Worm (Caenorhabditis elegans) whole organism, early embryonic: ENCODE data around the gene fbf-2.

Experiments used
- B0310.2 ChIP-seq: sonication (generic microtip); optimal IDR thresholded peaks from 2 replicates; lab custom pipeline; 2016; ENCODE audit warnings: mild to moderate bottlenecking, missing genetic modification characterization, missing compliant biosample characterization
- F13C5.2 ChIP-seq: sonication (generic microtip); optimal IDR thresholded peaks from 2 replicates; lab custom pipeline; 2017; ENCODE audit warnings: mild to moderate bottlenecking, missing genetic modification characterization, inconsistent platforms, missing compliant biosample characterization
- aly-1 ChIP-seq: sonication (generic microtip); optimal IDR thresholded peaks from 2 replicates; lab custom pipeline; 2016; ENCODE audit warnings: missing genetic modification characterization, missing compliant biosample characterization
- ama-1 ChIP-seq: fragments of 150-350 bp; optimal IDR thresholded peaks from 2 replicates; lab custom pipeline; 2014
- ceh-13 ChIP-seq: fragments of 200-800 bp; sonication (Bioruptor generic); optimal IDR thresholded peaks from 2 replicates; lab custom pipeline; 2018; ENCODE audit warnings: mild to moderate bottlenecking, missing genetic modification characterization, missing compliant biosample characterization
- ceh-36 ChIP-seq: sonication (generic microtip); optimal IDR thresholded peaks from 2 replicates; lab custom pipeline; 2016; ENCODE audit warnings: missing genetic modification characterization, inconsistent platforms, missing compliant biosample characterization
- ets-7 ChIP-seq: sonication (generic microtip); optimal IDR thresholded peaks from 2 replicates; lab custom pipeline; 2016; ENCODE audit warnings: missing genotype, missing genetic modification characterization, missing compliant biosample characterization
- flt-1 ChIP-seq: fragments of 200-800 bp; sonication (Bioruptor generic); IDR thresholded peaks from 2 replicates; pipeline ENCODE4 v1.3.6; 2022; ENCODE audit warnings: missing genetic modification characterization, missing compliant biosample characterization
- hmbx-1 ChIP-seq: sonication (generic microtip); optimal IDR thresholded peaks from 2 replicates; lab custom pipeline; 2016; ENCODE audit warnings: mild to moderate bottlenecking, missing genetic modification characterization, missing compliant biosample characterization
- hmg-4 ChIP-seq: fragments of 200-800 bp; sonication (Bioruptor generic); optimal IDR thresholded peaks from 2 replicates; lab custom pipeline; 2018; ENCODE audit warnings: mild to moderate bottlenecking, missing genetic modification characterization, missing compliant biosample characterization
- hnd-1 ChIP-seq: sonication (generic microtip); optimal IDR thresholded peaks from 2 replicates; lab custom pipeline; 2016; ENCODE audit warnings: missing genetic modification characterization, missing compliant biosample characterization
- pes-1 ChIP-seq: fragments of 200-800 bp; sonication (Bioruptor generic); IDR thresholded peaks from 2 replicates; pipeline ENCODE4 v1.3.6; 2022; ENCODE audit warnings: missing genetic modification reagents, missing genetic modification characterization, missing compliant biosample characterization
- scrt-1 ChIP-seq: fragments of 200-800 bp; sonication (Bioruptor generic); IDR thresholded peaks from 2 replicates; pipeline ENCODE4 v1.3.6; 2022; ENCODE audit warnings: missing genetic modification characterization, missing compliant biosample characterization
- sea-1 ChIP-seq: fragments of 200-800 bp; sonication (Bioruptor generic); conservative IDR thresholded peaks from 2 replicates; pipeline ENCODE4 v1.3.6; 2022; ENCODE audit warnings: missing genetic modification characterization, missing compliant biosample characterization
- tbx-11 ChIP-seq: fragments of 200-800 bp; sonication (Bioruptor generic); IDR thresholded peaks from 2 replicates; pipeline ENCODE4 v1.3.6; 2022; ENCODE audit warnings: missing genetic modification characterization, missing compliant biosample characterization
- tbx-37 ChIP-seq: fragments of 200-800 bp; sonication (Bioruptor generic); conservative IDR thresholded peaks from 2 replicates; pipeline ENCODE4 v1.3.6; 2022; ENCODE audit warnings: missing genetic modification reagents, missing genetic modification characterization, missing compliant biosample characterization
- tra-4 ChIP-seq: sonication (generic microtip); optimal IDR thresholded peaks from 2 replicates; lab custom pipeline; 2017; ENCODE audit warnings: missing genetic modification characterization, missing compliant biosample characterization

Gene fbf-2

ce11 chrII:6091380-6091779, at the start of gene fbf-2, which contains the start of gene nspg-3:
Gene fbf-2 (minus strand): TSS chrII:6091480.
Gene nspg-3 (plus strand): TSS chrII:6091767.
- TF ChIP-seq ceh-36 (tag; lab: Kevin White, UChicago) (no peak), aly-1 (tag; lab: Kevin White, UChicago) (no peak), tbx-11 (GFP tag; lab: Robert Waterston, UW) (no peak), sea-1 (GFP tag; lab: Robert Waterston, UW) (no peak), tra-4 (tag; lab: Kevin White, UChicago) (no peak), F13C5.2 (tag; lab: Kevin White, UChicago) (no peak), pes-1 (no peak), hmg-4 (GFP tag; lab: Kevin White, UChicago) (no peak), hnd-1 (no peak), tbx-37 (GFP tag; lab: Robert Waterston, UW) (no peak), ceh-13 (no peak), B0310.2 (tag; lab: Kevin White, UChicago) (no peak), scrt-1 (no peak), ama-1 (lab: Kevin White, UChicago) (no peak), flt-1 (GFP tag; lab: Robert Waterston, UW) (no peak), ets-7 (tag; lab: Kevin White, UChicago) (no peak), hmbx-1 (no peak)

DNA sequence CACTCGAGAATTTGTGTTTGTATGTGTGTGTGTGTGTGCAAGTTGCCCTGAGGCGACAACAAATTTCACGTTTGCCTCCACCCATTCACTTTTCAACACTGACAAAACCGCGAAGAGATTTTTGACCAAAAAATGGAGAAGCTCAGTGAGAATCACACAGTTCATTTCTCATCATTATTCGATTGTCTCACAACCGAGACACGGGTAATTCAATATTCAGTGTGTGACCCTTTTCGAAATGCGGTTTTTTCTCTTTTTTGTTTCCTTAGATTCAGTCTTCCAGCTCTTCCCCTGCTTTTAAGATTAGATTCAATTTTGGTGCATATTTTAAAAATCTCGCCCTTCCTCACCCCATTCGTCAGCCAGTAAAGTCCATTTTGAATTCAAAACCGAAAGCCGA, 48.2 kb upstream of the fbf-2 start:
- TF ChIP-seq tbx-11 (GFP tag; lab: Robert Waterston, UW): no peak
- no peak for TF ChIP-seq ets-7 (tag; lab: Kevin White, UChicago)
- TF ChIP-seq hnd-1: no peak
- no peak for TF ChIP-seq tbx-37 (GFP tag; lab: Robert Waterston, UW)
- TF ChIP-seq aly-1 (tag; lab: Kevin White, UChicago): no peak
- TF ChIP-seq pes-1: no peak
- no peak for TF ChIP-seq hmg-4 (GFP tag; lab: Kevin White, UChicago)
- TF ChIP-seq scrt-1: no peak
- TF ChIP-seq ama-1 (lab: Kevin White, UChicago): no peak

- no peak for TF ChIP-seq hmg-4 (GFP tag; lab: Kevin White, UChicago)
- TF ChIP-seq ama-1 (lab: Kevin White, UChicago): no peak
- no peak for TF ChIP-seq F13C5.2 (tag; lab: Kevin White, UChicago)
- TF ChIP-seq scrt-1: no peak
- no peak for TF ChIP-seq pes-1
- no peak for TF ChIP-seq flt-1 (GFP tag; lab: Robert Waterston, UW)
- TF ChIP-seq hnd-1: no peak
- no peak for TF ChIP-seq sea-1 (GFP tag; lab: Robert Waterston, UW)
- no peak for TF ChIP-seq B0310.2 (tag; lab: Kevin White, UChicago)
- no peak for TF ChIP-seq tbx-11 (GFP tag; lab: Robert Waterston, UW)
- TF ChIP-seq aly-1 (tag; lab: Kevin White, UChicago): no peak
- no peak for TF ChIP-seq tra-4 (tag; lab: Kevin White, UChicago)
- no peak for TF ChIP-seq tbx-37 (GFP tag; lab: Robert Waterston, UW)
- no peak for TF ChIP-seq ceh-13
- TF ChIP-seq ceh-36 (tag; lab: Kevin White, UChicago): no peak
- no peak for TF ChIP-seq ets-7 (tag; lab: Kevin White, UChicago)
- no peak for TF ChIP-seq hmbx-1
Observed at ce11 chrII:6138138-6138537, 46.9 kb upstream of the fbf-2 start.

ce11 chrII:6136712-6137111, 45.4 kb upstream of the fbf-2 start:
- TF ChIP-seq hmg-4 (GFP tag; lab: Kevin White, UChicago) (no peak), hnd-1 (no peak), tbx-11 (GFP tag; lab: Robert Waterston, UW) (no peak), ceh-13 (no peak)

DNA sequence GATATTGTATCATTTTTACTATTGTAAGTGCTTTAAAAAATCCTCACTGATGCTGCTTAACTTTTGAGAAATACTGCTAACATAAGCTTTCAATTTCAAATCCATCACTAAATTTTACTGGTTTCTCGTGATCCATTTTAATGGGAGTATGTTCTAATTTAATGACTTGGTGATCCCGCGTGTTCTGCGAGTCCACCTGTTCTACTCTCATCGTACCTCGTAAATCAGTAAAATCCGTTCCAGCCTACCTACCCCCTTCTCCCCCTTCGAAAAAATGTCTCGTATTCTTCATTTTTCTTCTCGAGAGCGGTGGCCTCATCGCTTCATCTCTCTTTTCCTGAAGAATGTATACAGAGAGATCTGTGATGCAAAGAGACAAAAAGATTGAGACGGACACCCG, 44.2 kb upstream of the fbf-2 start:
- TF ChIP-seq ama-1 (lab: Kevin White, UChicago) (no peak), F13C5.2 (tag; lab: Kevin White, UChicago) (no peak), tbx-11 (GFP tag; lab: Robert Waterston, UW) (no peak), pes-1 (no peak), aly-1 (tag; lab: Kevin White, UChicago) (no peak), tbx-37 (GFP tag; lab: Robert Waterston, UW) (no peak)

DNA sequence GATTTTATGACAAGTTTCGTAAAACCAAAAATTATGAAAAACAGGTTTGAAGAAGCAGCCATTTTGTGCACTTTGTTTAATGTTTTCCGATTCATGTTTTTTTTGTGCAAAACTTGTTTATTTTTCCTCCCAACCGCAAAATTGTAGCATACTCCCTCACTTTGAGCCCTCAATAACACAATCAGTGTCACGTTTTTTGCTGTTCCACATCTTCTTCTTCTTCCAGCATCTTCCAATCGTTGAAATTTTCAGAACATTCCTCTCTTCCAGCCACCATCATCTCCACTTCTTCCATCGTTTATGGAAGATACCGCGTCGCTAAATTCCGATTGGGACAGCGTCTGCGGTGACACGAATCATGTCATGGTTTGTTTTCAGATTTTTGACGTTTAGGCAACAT, 41.3 kb upstream of the fbf-2 start, which contains the start of gene abts-3:
Gene abts-3 (plus strand): TSS at position 301 of the 400 bp plus-strand sequence.
- TF ChIP-seq ceh-36 (tag; lab: Kevin White, UChicago) (no peak), hnd-1 (no peak), ceh-13 (no peak), tbx-37 (GFP tag; lab: Robert Waterston, UW) (no peak), flt-1 (GFP tag; lab: Robert Waterston, UW) (no peak), hmg-4 (GFP tag; lab: Kevin White, UChicago) (no peak), sea-1 (GFP tag; lab: Robert Waterston, UW) (no peak), tra-4 (tag; lab: Kevin White, UChicago) (no peak), B0310.2 (tag; lab: Kevin White, UChicago) (no peak)

ce11 chrII:6125259-6125658, 34.0 kb upstream of the fbf-2 start, which contains the start of gene rars-2:
Gene rars-2 (plus strand): TSS chrII:6125559.
- TF ChIP-seq ets-7 (tag; lab: Kevin White, UChicago) (no peak), ceh-36 (tag; lab: Kevin White, UChicago) (no peak), hmbx-1 (no peak), aly-1 (tag; lab: Kevin White, UChicago) (no peak), F13C5.2 (tag; lab: Kevin White, UChicago) (no peak), scrt-1 (no peak), hnd-1 (no peak), pes-1 (no peak), ama-1 (lab: Kevin White, UChicago) (no peak), B0310.2 (tag; lab: Kevin White, UChicago) (no peak), tra-4 (tag; lab: Kevin White, UChicago) (no peak), tbx-11 (GFP tag; lab: Robert Waterston, UW) (no peak), tbx-37 (GFP tag; lab: Robert Waterston, UW) (no peak), ceh-13 (no peak)

DNA sequence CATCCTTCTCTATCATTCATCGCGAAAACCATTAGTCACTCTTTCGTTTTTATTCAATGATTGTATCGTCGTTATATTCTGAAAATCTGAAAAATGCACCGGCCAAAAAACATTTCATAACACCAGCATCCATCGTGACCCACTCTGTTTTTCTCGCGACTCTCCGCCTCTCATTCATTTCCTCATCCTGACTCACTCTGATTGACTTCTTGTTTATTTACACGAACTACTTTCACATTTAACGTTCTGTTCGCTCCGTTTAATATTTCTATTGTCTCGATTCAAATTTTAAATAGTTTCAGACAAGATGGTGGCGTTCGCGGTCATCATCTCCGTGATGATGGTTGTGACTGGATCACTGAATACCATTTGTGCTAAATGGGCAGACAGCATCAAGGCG, 32.2 kb upstream of the fbf-2 start, which contains the start of gene C29H12.2:
Gene C29H12.2 (plus strand): TSS at position 297 of the 400 bp plus-strand sequence.
- TF ChIP-seq ceh-36 (tag; lab: Kevin White, UChicago) (no peak), hmbx-1 (no peak), scrt-1 (no peak), ets-7 (tag; lab: Kevin White, UChicago) (no peak), ama-1 (lab: Kevin White, UChicago) (no peak), hmg-4 (GFP tag; lab: Kevin White, UChicago) (no peak), B0310.2 (tag; lab: Kevin White, UChicago) (no peak), ceh-13 (no peak), aly-1 (tag; lab: Kevin White, UChicago) (no peak), flt-1 (GFP tag; lab: Robert Waterston, UW) (no peak)
